Worm (Caenorhabditis elegans) whole organism, midembryonic: ENCODE data around the gene abu-13.

Experiments
- T22C8.4 ChIP-seq: fragments of 200-800 bp; sonication (Bioruptor generic); IDR thresholded peaks from 2 replicates; pipeline ENCODE4 v1.3.6; 2022; ENCODE audit warnings: missing genetic modification characterization, missing compliant biosample characterization
- cog-1 ChIP-seq: sonication (generic microtip); optimal IDR thresholded peaks from 2 replicates; lab custom pipeline; 2016; ENCODE audit warnings: missing genetic modification characterization, missing compliant biosample characterization
- flt-1 ChIP-seq: fragments of 200-800 bp; sonication (Bioruptor generic); IDR thresholded peaks from 2 replicates; pipeline ENCODE4 v1.3.6; 2022; ENCODE audit warnings: missing genetic modification characterization, missing compliant biosample characterization
- klf-2 ChIP-seq: fragments of 200-800 bp; sonication (Bioruptor generic); conservative IDR thresholded peaks from 2 replicates; pipeline ENCODE4 v1.3.6; 2022; ENCODE audit warnings: missing genetic modification reagents, missing genetic modification characterization, missing compliant biosample characterization
- med-1 ChIP-seq: sonication (generic microtip); optimal IDR thresholded peaks from 2 replicates; lab custom pipeline; 2017; ENCODE audit warnings: missing genetic modification characterization, mild to moderate bottlenecking, missing compliant biosample characterization, antibody characterized with exemption, missing genetic modification reagents; ENCODE audit not compliant: insufficient read depth
- ref-1 ChIP-seq: fragments of 200-800 bp; sonication (Bioruptor generic); conservative IDR thresholded peaks from 2 replicates; pipeline ENCODE4 v1.3.6; 2022; ENCODE audit warnings: missing genetic modification reagents, missing genetic modification characterization, missing compliant biosample characterization
- tab-1 ChIP-seq: fragments of 200-800 bp; sonication (Bioruptor generic); IDR thresholded peaks from 2 replicates; pipeline ENCODE4 v1.3.6; 2022; ENCODE audit warnings: missing genetic modification characterization, missing compliant biosample characterization
- ztf-23 ChIP-seq: fragments of 200-800 bp; sonication (Bioruptor generic); IDR thresholded peaks from 2 replicates; pipeline ENCODE4 v1.3.6; 2022; ENCODE audit warnings: missing genetic modification reagents, missing genetic modification characterization, missing compliant biosample characterization
- ztf-29 ChIP-seq: fragments of 200-800 bp; sonication (Bioruptor generic); IDR thresholded peaks from 2 replicates; pipeline ENCODE4 v1.3.6; 2022; ENCODE audit warnings: missing genetic modification reagents, missing genetic modification characterization, missing compliant biosample characterization

abu-13 gene

ce11 chrIII:6971662-6972284 is 26.1 kb upstream of the abu-13 start, which contains the start of the genes eef-1A.1 and rfc-4:
Gene eef-1A.1 (minus strand): TSS chrIII:6971712.
Gene rfc-4 (plus strand): TSS chrIII:6972253.
- TF ChIP-seq med-1 (GFP tag; lab: Kevin White, UChicago) (peak; percentile 1), cog-1 (tag; lab: Kevin White, UChicago) (peak; percentile 87), flt-1 (GFP tag; lab: Robert Waterston, UW) (peak; percentile 86), ztf-23 (peak; percentile 82; the same call in 1 of the 2 replicates), ref-1 (GFP tag; lab: Robert Waterston, UW) (no peak), T22C8.4 (GFP tag; lab: Robert Waterston, UW) (no peak), klf-2 (GFP tag; lab: Robert Waterston, UW) (0 out of 2 replicates have a peak, but pooled peaks have one; percentile 57), ztf-29 (GFP tag; lab: Robert Waterston, UW) (no peak), tab-1 (peak; percentile 64; the same call in 1 of the 2 replicates)

ce11 chrIII:6970744-6971143 is 25.0 kb upstream of the abu-13 start:
- TF ChIP-seq tab-1 (no peak), flt-1 (GFP tag; lab: Robert Waterston, UW) (no peak), klf-2 (GFP tag; lab: Robert Waterston, UW) (no peak), T22C8.4 (GFP tag; lab: Robert Waterston, UW) (no peak), cog-1 (tag; lab: Kevin White, UChicago) (no peak), ztf-29 (GFP tag; lab: Robert Waterston, UW) (no peak)

DNA sequence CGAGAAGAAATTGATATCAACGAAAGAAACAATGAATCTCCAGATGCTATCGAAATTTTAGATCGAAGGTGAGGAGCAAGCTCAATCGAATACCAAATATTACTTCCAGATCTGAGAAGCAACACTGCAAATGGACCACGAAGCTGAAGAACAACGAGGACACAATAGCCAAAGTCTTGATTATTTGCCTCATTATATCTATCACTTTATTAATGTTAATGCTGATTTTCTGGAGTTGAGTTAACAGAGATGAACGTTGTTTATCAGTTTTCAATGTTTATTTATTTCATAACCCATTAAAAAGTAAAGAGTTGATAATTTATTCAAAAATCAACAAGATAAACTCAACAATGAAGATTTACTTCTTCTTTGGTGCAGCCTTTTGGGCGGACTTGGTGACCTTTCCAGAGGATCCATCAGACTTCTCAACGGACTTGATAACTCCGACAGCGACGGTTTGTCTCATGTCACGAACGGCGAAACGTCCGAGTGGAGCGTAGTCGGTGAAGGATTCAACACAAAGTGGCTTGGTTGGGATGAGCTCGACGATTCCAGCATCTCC is 24.2 kb upstream of the abu-13 start:
- TF ChIP-seq klf-2 (GFP tag; lab: Robert Waterston, UW) = no peak
- TF ChIP-seq ztf-23 = no peak
- no peak for TF ChIP-seq ref-1 (GFP tag; lab: Robert Waterston, UW)
- no peak for TF ChIP-seq flt-1 (GFP tag; lab: Robert Waterston, UW)
- TF ChIP-seq tab-1 = no peak
- no peak for TF ChIP-seq T22C8.4 (GFP tag; lab: Robert Waterston, UW)
- TF ChIP-seq med-1 (GFP tag; lab: Kevin White, UChicago) = no peak
- TF ChIP-seq ztf-29 (GFP tag; lab: Robert Waterston, UW) = no peak
- TF ChIP-seq cog-1 (tag; lab: Kevin White, UChicago) = no peak

ce11 chrIII:6969090-6969489 is 23.4 kb upstream of the abu-13 start, which contains the start of gene F31E3.12:
Gene F31E3.12 (plus strand): TSS chrIII:6969390.
- TF ChIP-seq ztf-29 (GFP tag; lab: Robert Waterston, UW) = no peak
- no peak for TF ChIP-seq tab-1
- TF ChIP-seq med-1 (GFP tag; lab: Kevin White, UChicago) = no peak
- TF ChIP-seq ztf-23 = no peak
- no peak for TF ChIP-seq ref-1 (GFP tag; lab: Robert Waterston, UW)
- no peak for TF ChIP-seq T22C8.4 (GFP tag; lab: Robert Waterston, UW)

ce11 chrIII:6968655-6969054 is 23.0 kb upstream of the abu-13 start:
- TF ChIP-seq med-1 (GFP tag; lab: Kevin White, UChicago) (no peak), klf-2 (GFP tag; lab: Robert Waterston, UW) (no peak), T22C8.4 (GFP tag; lab: Robert Waterston, UW) (no peak), flt-1 (GFP tag; lab: Robert Waterston, UW) (no peak)

ce11 chrIII:6968080-6968639 is 22.5 kb upstream of the abu-13 start, which contains the start of gene panl-2:
Gene panl-2 (minus strand): TSS chrIII:6968130.
- no peak for TF ChIP-seq ref-1 (GFP tag; lab: Robert Waterston, UW)

DNA sequence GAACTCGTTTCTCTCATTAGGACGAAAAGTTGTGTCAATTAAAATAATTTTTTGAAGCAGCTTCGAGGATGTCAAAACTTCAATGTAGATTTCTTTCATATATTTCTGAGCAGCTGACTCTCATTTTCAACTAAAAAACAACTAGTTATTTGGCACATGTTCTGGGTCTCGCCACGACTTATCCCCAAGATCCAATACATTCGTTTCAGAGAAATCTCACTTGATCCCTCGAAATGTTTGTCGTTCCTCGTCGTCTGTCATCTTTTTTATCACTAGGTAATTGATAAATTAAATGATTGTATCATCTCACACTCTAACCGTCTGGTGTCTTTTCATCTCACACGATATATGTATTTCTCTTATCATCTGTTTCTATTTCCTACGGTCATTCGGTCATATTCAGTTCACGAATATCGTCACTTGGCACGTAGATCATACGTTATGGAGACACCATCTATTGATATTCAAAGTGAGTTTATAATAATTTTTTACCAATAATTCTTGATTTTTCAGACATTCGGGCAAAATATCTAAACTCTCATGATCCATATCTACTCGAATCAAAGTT is 16.3 kb upstream of the abu-13 start, which contains the start of the genes rpn-6.1 and F57B9.1:
Gene rpn-6.1 (minus strand): TSS at position 65 of the 568 bp plus-strand sequence.
Gene F57B9.1 (plus strand): TSS at position 154 of the 568 bp plus-strand sequence.
- TF ChIP-seq T22C8.4 (GFP tag; lab: Robert Waterston, UW) = no peak
- TF ChIP-seq klf-2 (GFP tag; lab: Robert Waterston, UW) = no peak
- TF ChIP-seq ztf-23 = no peak
- no peak for TF ChIP-seq med-1 (GFP tag; lab: Kevin White, UChicago)
- TF ChIP-seq cog-1 (tag; lab: Kevin White, UChicago) = no peak
- TF ChIP-seq flt-1 (GFP tag; lab: Robert Waterston, UW) = no peak
- TF ChIP-seq ref-1 (GFP tag; lab: Robert Waterston, UW) = no peak
- no peak for TF ChIP-seq ztf-29 (GFP tag; lab: Robert Waterston, UW)
- TF ChIP-seq tab-1 = no peak

DNA sequence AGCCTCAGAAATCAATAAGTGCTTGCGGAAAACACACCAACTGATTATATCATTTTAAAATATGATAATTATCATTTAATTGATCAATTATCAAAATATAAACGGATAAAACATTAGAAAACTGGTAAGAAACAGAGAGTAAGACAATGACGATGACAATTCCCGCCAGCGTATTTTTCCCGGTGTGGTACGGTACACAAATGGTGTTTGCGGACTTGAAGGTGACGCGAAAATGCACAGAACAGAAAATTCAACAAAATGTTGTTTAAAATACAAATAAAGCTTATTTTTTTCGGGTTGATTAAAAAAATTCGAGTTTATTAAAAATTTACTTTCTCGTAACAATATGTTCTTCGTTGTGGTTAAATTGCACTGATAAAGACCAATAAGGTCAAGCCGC is 15.5 kb upstream of the abu-13 start:
- no peak for TF ChIP-seq ref-1 (GFP tag; lab: Robert Waterston, UW)
- no peak for TF ChIP-seq klf-2 (GFP tag; lab: Robert Waterston, UW)
- no peak for TF ChIP-seq ztf-23
- TF ChIP-seq tab-1 = no peak
- TF ChIP-seq T22C8.4 (GFP tag; lab: Robert Waterston, UW) = no peak
- TF ChIP-seq med-1 (GFP tag; lab: Kevin White, UChicago) = no peak
- TF ChIP-seq ztf-29 (GFP tag; lab: Robert Waterston, UW) = no peak
- TF ChIP-seq flt-1 (GFP tag; lab: Robert Waterston, UW) = no peak
- TF ChIP-seq cog-1 (tag; lab: Kevin White, UChicago) = no peak

DNA sequence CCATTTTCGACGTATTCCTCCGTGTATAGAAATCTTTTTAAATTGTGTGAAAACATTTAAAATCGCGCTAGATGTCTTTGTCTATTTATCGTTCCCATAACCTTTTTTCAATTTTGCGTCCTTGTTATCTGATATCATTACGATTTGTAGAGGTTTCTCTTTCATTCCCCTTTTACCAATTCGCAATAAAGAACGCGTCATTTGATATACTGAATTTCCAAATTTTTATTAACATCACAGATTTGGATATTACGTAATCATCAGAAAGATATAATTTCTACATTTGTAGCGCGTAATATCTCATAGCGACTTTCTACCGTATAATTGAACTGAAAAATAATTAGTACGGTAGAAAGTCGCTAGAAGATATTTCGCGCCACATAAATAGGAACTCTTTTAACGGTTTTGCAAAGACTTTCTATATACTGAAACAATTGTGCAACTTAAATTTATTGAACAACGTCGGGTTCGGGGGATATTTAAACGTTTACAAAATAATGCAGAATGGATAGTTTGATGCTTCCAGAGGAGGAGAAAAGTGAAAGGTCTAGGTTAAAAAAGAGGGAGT is 13.1 kb upstream of the abu-13 start:
- TF ChIP-seq flt-1 (GFP tag; lab: Robert Waterston, UW) (no peak), ref-1 (GFP tag; lab: Robert Waterston, UW) (no peak), tab-1 (no peak), T22C8.4 (GFP tag; lab: Robert Waterston, UW) (no peak)
